2 worm cellular contexts compared by ENCODE assay signal in genomic region chrIV:1459419-1459818, ce11.
TF ChIP-seq lines count a peak whose summit lies in the region.

No protein-coding gene starts in this region.

TF ChIP-seq in whole organism, L4 larva, 104 proteins besides CTCF, POLR2A, EP300 and RAD21 (continued from another document):
- TF ChIP-seq daf-12 (tag; optimal IDR thresholded peaks at IDR 0.05; lab: Kevin White, UChicago) (no peak), aha-1 (tag; lab: Kevin White, UChicago) (no peak)
TF ChIP-seq in whole organism, L4 larva: peak in this region for 14.

TF ChIP-seq in whole organism, young adult, 124 proteins besides CTCF, POLR2A, EP300 and RAD21 (continued from another document):
- TF ChIP-seq lag-1 (GFP tag; IDR thresholded peaks at IDR 0.05; lab: Robert Waterston, UW) (no peak), ztf-3 (GFP tag; optimal IDR thresholded peaks at IDR 0.05; lab: Kevin White, UChicago) (no peak), aptf-3 (GFP tag; IDR thresholded peaks at IDR 0.05; lab: Robert Waterston, UW) (no peak), nhr-90 (tag; optimal IDR thresholded peaks at IDR 0.05; lab: Kevin White, UChicago) (peak; percentile 54), rpc-1 (optimal IDR thresholded peaks at IDR 0.05; lab: Kevin White, UChicago) (no peak), rpc-1 (tag; optimal IDR thresholded peaks at IDR 0.05; lab: Kevin White, UChicago) (no peak), lir-1 (GFP tag; conservative IDR thresholded peaks at IDR 0.05; lab: Robert Waterston, UW) (no peak; the same call in 1 of the 2 replicates), lin-35 (GFP tag; optimal IDR thresholded peaks at IDR 0.05; lab: Kevin White, UChicago) (peak in 1 of 3 experiments; percentile 55), snpc-4 (GFP tag; optimal IDR thresholded peaks at IDR 0.05; lab: Kevin White, UChicago) (no peak), snpc-4 (tag; optimal IDR thresholded peaks at IDR 0.05; lab: Kevin White, UChicago) (peak in 1 of 4 experiments; percentile 13), chd-7 (tag; optimal IDR thresholded peaks at IDR 0.05; lab: Kevin White, UChicago) (peak; percentile 38), K12H6.12 (tag; optimal IDR thresholded peaks at IDR 0.05; lab: Kevin White, UChicago) (no peak), egrh-3 (GFP tag; IDR thresholded peaks at IDR 0.05; lab: Robert Waterston, UW) (no peak), mcd-1 (GFP tag; IDR thresholded peaks at IDR 0.05; lab: Robert Waterston, UW) (no peak), F57A8.1 (GFP tag; optimal IDR thresholded peaks at IDR 0.05; lab: Kevin White, UChicago) (no peak), pbrm-1 (GFP tag; IDR thresholded peaks at IDR 0.05; lab: Robert Waterston, UW) (no peak), tbp1 (GFP tag; optimal IDR thresholded peaks at IDR 0.05; lab: Kevin White, UChicago) (no peak), F52B5.7 (tag; optimal IDR thresholded peaks at IDR 0.05; lab: Kevin White, UChicago) (no peak), F49E8.2 (tag; optimal IDR thresholded peaks at IDR 0.05; lab: Kevin White, UChicago; ENCODE audit: insufficient read depth) (no peak), ztf-28 (GFP tag; IDR thresholded peaks at IDR 0.05; lab: Robert Waterston, UW) (no peak), snpc-3.4 (tag; optimal IDR thresholded peaks at IDR 0.05; lab: Kevin White, UChicago) (no peak)
